Worm (Caenorhabditis elegans): ENCODE data around the gene hot-3.

The hot-3 gene

ce11 chrII:13964325-13964724 is 32.5 kb upstream of the hot-3 start:
- TF ChIP-seq nhr-6 (tag; optimal IDR thresholded peaks at IDR 0.05) = no peak
- no peak for TF ChIP-seq cey-2 (tag; optimal IDR thresholded peaks at IDR 0.05; ENCODE audit: borderline replicate concordance, insufficient read depth)
- TF ChIP-seq gei-8 (GFP tag; optimal IDR thresholded peaks at IDR 0.05) = no peak
- TF ChIP-seq D1046.2 (GFP tag; IDR thresholded peaks at IDR 0.05) = no peak
- TF ChIP-seq dve-1 (tag; optimal IDR thresholded peaks at IDR 0.05; ENCODE audit: insufficient read depth) = no peak
- no peak for TF ChIP-seq nhr-10 (tag; optimal IDR thresholded peaks at IDR 0.05)
- no peak for TF ChIP-seq hlh-30 (tag; optimal IDR thresholded peaks at IDR 0.05; ENCODE audit: insufficient read depth)
- TF ChIP-seq ctbp-1 (GFP tag; IDR thresholded peaks at IDR 0.05) = no peak
- no peak for TF ChIP-seq daf-16 (GFP tag; optimal IDR thresholded peaks at IDR 0.05)
- TF ChIP-seq daf-16 (tag; optimal IDR thresholded peaks at IDR 0.05) = no peak
- no peak for TF ChIP-seq snpc-4 (tag; optimal IDR thresholded peaks at IDR 0.05)
- TF ChIP-seq saeg-2 (GFP tag; IDR thresholded peaks at IDR 0.05) = no peak
- no peak for TF ChIP-seq nhr-102 (tag; optimal IDR thresholded peaks at IDR 0.05)
- TF ChIP-seq hlh-11 (tag; optimal IDR thresholded peaks at IDR 0.05) = no peak

DNA sequence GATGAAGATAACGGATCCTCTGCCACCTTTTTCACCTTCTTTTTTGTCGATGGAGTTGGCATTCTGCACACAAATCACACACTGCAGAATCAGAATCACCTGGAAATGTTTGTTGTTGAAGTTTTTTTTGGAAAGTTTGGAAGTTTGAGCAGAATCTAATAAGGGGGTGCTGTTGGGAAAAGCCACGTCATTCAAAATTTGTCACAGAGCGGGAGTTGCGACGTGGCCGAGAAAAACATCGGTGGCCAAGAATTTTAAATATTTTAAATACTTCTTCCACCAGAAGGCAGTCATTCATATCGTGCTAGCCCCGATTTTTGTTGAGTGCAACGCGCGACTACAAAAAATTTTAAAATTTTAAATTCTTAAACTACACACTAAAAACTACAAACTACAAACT is 30.5 kb upstream of the hot-3 start, which contains the start of gene rpi-1:
Gene rpi-1, minus strand, starts transcription at position 101 of the 400 bp plus-strand sequence.
- no peak for TF ChIP-seq hmg-1.1 (GFP tag; IDR thresholded peaks at IDR 0.05)
- TF ChIP-seq snpc-1.2 (GFP tag; IDR thresholded peaks at IDR 0.05) = no peak
- no peak for TF ChIP-seq F49E8.2 (tag; optimal IDR thresholded peaks at IDR 0.05; ENCODE audit: borderline replicate concordance)
- TF ChIP-seq attf-4 (tag; optimal IDR thresholded peaks at IDR 0.05) = no peak
- no peak for TF ChIP-seq ZK546.5 (tag; optimal IDR thresholded peaks at IDR 0.05)
- no peak for TF ChIP-seq mes-2 (tag; optimal IDR thresholded peaks at IDR 0.05; ENCODE audit: poor library complexity, severe bottlenecking)
- no peak for TF ChIP-seq mxl-3 (GFP tag; optimal IDR thresholded peaks at IDR 0.05)
- TF ChIP-seq lir-3 (tag; optimal IDR thresholded peaks at IDR 0.05) = no peak
- TF ChIP-seq madf-5 (GFP tag; IDR thresholded peaks at IDR 0.05) = no peak
- TF ChIP-seq arid-1 (GFP tag; conservative IDR thresholded peaks at IDR 0.05) = no peak
- no peak for TF ChIP-seq dve-1 (tag; optimal IDR thresholded peaks at IDR 0.05; ENCODE audit: insufficient read depth)
- TF ChIP-seq egl-27 (tag; optimal IDR thresholded peaks at IDR 0.05) = no peak

DNA sequence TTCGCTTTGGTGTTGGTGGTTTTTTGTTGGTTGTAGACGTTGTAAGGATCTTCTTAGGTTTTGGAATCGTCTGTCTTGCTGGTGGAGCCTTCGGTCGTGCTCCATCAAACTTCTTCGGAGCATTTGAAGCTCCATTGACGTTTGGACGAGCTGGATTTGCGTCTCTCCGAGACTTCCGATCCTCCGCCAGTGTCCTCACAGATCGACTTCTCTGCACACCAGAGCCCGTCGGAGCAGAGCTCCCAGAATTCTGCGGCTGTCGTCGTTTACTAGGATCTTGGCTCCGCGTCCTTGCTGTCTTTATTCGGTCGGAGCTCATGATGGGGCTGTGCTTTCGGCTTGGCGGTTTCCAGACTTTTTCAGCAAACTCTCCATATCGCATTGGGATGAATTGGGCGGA is 29.7 kb upstream of the hot-3 start:
- TF ChIP-seq set-16 (GFP tag; IDR thresholded peaks at IDR 0.05) (peak; percentile 54; the same call in 1 of the 2 replicates), ceh-32 (tag; optimal IDR thresholded peaks at IDR 0.05; ENCODE audit: poor library complexity) (no peak), ceh-82 (tag; optimal IDR thresholded peaks at IDR 0.05) (no peak)

- TF ChIP-seq lsy-2 (tag; optimal IDR thresholded peaks at IDR 0.05) = peak in 1 of 2 experiments; percentile 19
- peak; percentile 6 for TF ChIP-seq hlh-11 (tag; optimal IDR thresholded peaks at IDR 0.05)
- TF ChIP-seq hif-1 (tag; optimal IDR thresholded peaks at IDR 0.05) = no peak
- TF ChIP-seq lin-15B (tag; optimal IDR thresholded peaks at IDR 0.05) = no peak
- 0 out of 2 replicates have a peak, but pooled peaks have one; percentile 33 for TF ChIP-seq lin-38 (GFP tag; IDR thresholded peaks at IDR 0.05)
- TF ChIP-seq dve-1 (tag; optimal IDR thresholded peaks at IDR 0.05; ENCODE audit: insufficient read depth) = peak; percentile 42
- TF ChIP-seq dmd-6 (GFP tag; IDR thresholded peaks at IDR 0.05) = peak; percentile 76; the same call in 1 of the 2 replicates
- no peak for TF ChIP-seq egl-27 (tag; optimal IDR thresholded peaks at IDR 0.05)
- peak; percentile 14 for TF ChIP-seq nhr-102 (tag; optimal IDR thresholded peaks at IDR 0.05)
- no peak for TF ChIP-seq snpc-1.2 (GFP tag; IDR thresholded peaks at IDR 0.05)
- no peak for TF ChIP-seq sdz-12 (GFP tag; optimal IDR thresholded peaks at IDR 0.05)
- TF ChIP-seq daf-16 (GFP tag; optimal IDR thresholded peaks at IDR 0.05) = no peak
- TF ChIP-seq daf-16 (tag; optimal IDR thresholded peaks at IDR 0.05) = peak; percentile 18
- no peak for TF ChIP-seq nhr-48 (tag; optimal IDR thresholded peaks at IDR 0.05)
Measured at ce11 chrII:13958359-13958758, 26.5 kb upstream of the hot-3 start.
